Fruit fly (Drosophila melanogaster) whole organism, embryonic: Measurements from ENCODE around the gene Vps13D.

ENCODE experiments used
- Atf-2 ChIP-seq: fragments of 200-800 bp; sonication (Bioruptor generic); optimal IDR thresholded peaks from 2 replicates; lab custom pipeline; 2016; ENCODE audit warnings: missing biosample characterization, missing genetic modification characterization
- BEAF-32 ChIP-seq: fragments of 200-800 bp; sonication (Bioruptor generic); optimal IDR thresholded peaks from 3 replicates; lab custom pipeline; 2017; ENCODE audit warnings: missing biosample characterization, missing genetic modification characterization, mild to moderate bottlenecking, moderate library complexity, missing genetic modification reagents
- CG10321 ChIP-seq: fragments of 200-800 bp; sonication (Bioruptor generic); IDR thresholded peaks from 2 replicates; pipeline ENCODE4 v1.3.6; 2022; ENCODE audit warnings: missing biosample characterization, missing genetic modification characterization
- CG11560 ChIP-seq: fragments of 200-800 bp; sonication (Bioruptor generic); IDR thresholded peaks from 3 replicates; pipeline ENCODE4 v1.3.6; 2022; ENCODE audit warnings: missing biosample characterization, missing genetic modification characterization
- CG12391 ChIP-seq: fragments of 200-800 bp; sonication (Bioruptor generic); optimal IDR thresholded peaks from 3 replicates; lab custom pipeline; 2018; ENCODE audit warnings: missing biosample characterization, mild to moderate bottlenecking, missing genetic modification characterization, moderate library complexity
- CG13296 ChIP-seq: fragments of 200-800 bp; sonication (Bioruptor generic); optimal IDR thresholded peaks from 3 replicates; lab custom pipeline; 2018; ENCODE audit warnings: missing biosample characterization, mild to moderate bottlenecking, missing genetic modification characterization
- CG13424 ChIP-seq: fragments of 200-800 bp; sonication (Bioruptor generic); optimal IDR thresholded peaks from 2 replicates; lab custom pipeline; 2019; ENCODE audit warnings: missing biosample characterization, mild to moderate bottlenecking, missing genetic modification characterization, moderate library complexity
- CG14965 ChIP-seq: fragments of 200-800 bp; sonication (Bioruptor generic); optimal IDR thresholded peaks from 2 replicates; lab custom pipeline; 2016; ENCODE audit warnings: missing biosample characterization, missing genetic modification characterization, borderline replicate concordance
- CG16863 ChIP-seq: fragments of 200-800 bp; sonication (Bioruptor generic); optimal IDR thresholded peaks from 3 replicates; lab custom pipeline; 2016; ENCODE audit warnings: missing biosample characterization, missing genetic modification characterization
- CG17612 ChIP-seq: fragments of 200-800 bp; sonication (Bioruptor generic); IDR thresholded peaks from 2 replicates; pipeline ENCODE4 v1.3.6; 2022; ENCODE audit warnings: missing biosample characterization, missing genetic modification characterization
- CG17802 ChIP-seq: fragments of 200-800 bp; sonication (Bioruptor generic); optimal IDR thresholded peaks from 2 replicates; lab custom pipeline; 2018; ENCODE audit warnings: missing biosample characterization, mild to moderate bottlenecking, missing genetic modification characterization, moderate library complexity
- CG30020 ChIP-seq: fragments of 200-800 bp; optimal IDR thresholded peaks from 2 replicates; lab custom pipeline; 2019; ENCODE audit warnings: missing biosample characterization, mild to moderate bottlenecking, missing genetic modification characterization, moderate library complexity
- CG3847 ChIP-seq: fragments of 200-800 bp; sonication (Bioruptor generic); IDR thresholded peaks from 2 replicates; pipeline ENCODE4 v1.3.6; 2022; ENCODE audit warnings: missing biosample characterization, missing genetic modification characterization
- CG3995 ChIP-seq: fragments of 200-800 bp; sonication (Bioruptor generic); optimal IDR thresholded peaks from 3 replicates; lab custom pipeline; 2016; ENCODE audit warnings: missing biosample characterization, missing genetic modification characterization
- CG4707 ChIP-seq: fragments of 200-800 bp; sonication (Bioruptor generic); optimal IDR thresholded peaks from 2 replicates; lab custom pipeline; 2018; ENCODE audit warnings: missing biosample characterization, mild to moderate bottlenecking, missing genetic modification characterization, moderate library complexity
- CG6654 ChIP-seq: fragments of 200-800 bp; sonication (Bioruptor generic); optimal IDR thresholded peaks from 2 replicates; lab custom pipeline; 2017; ENCODE audit warnings: missing biosample characterization, mild to moderate bottlenecking, missing genetic modification characterization
- Dad ChIP-seq: fragments of 200-800 bp; sonication (Bioruptor generic); optimal IDR thresholded peaks from 3 replicates; lab custom pipeline; 2016; ENCODE audit warnings: missing biosample characterization, missing genetic modification characterization
- Dbx ChIP-seq: fragments of 200-800 bp; sonication (Bioruptor generic); IDR thresholded peaks from 3 replicates; pipeline ENCODE4 v1.3.6; 2022; ENCODE audit warnings: missing biosample characterization, missing genetic modification characterization
- Dll ChIP-seq: fragments of 200-800 bp; sonication (Bioruptor generic); IDR thresholded peaks from 4 replicates; pipeline ENCODE4 v1.3.6; 2022; ENCODE audit warnings: missing biosample characterization, missing genetic modification characterization; ENCODE audit not compliant: partially characterized antibody
- Doc2 ChIP-seq: fragments of 200-800 bp; sonication (Bioruptor generic); IDR thresholded peaks from 2 replicates; pipeline ENCODE4 v1.3.6; 2022; ENCODE audit warnings: missing biosample characterization, missing genetic modification characterization
- E2f1 ChIP-seq: fragments of 200-800 bp; sonication (Bioruptor generic); IDR thresholded peaks from 2 replicates; pipeline ENCODE4 v1.3.6; 2022; ENCODE audit warnings: missing biosample characterization, missing genetic modification characterization
- Eip74EF ChIP-seq, 2 experiments: fragments of 200-800 bp in 1 of 2; fragments of >200 bp in 1 of 2; sonication (Bioruptor generic) in 1 of 2; optimal IDR thresholded peaks; 2 replicates each; lab custom pipeline; 2017 to 2019; ENCODE audit warnings: missing biosample characterization in 2 of 2, missing genetic modification characterization in 2 of 2, mild to moderate bottlenecking in 1 of 2, moderate library complexity in 1 of 2
- HLH4C ChIP-seq: fragments of 200-800 bp; sonication (Bioruptor generic); IDR thresholded peaks from 3 replicates; pipeline ENCODE4 v1.3.6; 2022; ENCODE audit warnings: missing biosample characterization, missing genetic modification characterization; ENCODE audit not compliant: partially characterized antibody
- Kr ChIP-seq: fragments of 200-800 bp; sonication (Bioruptor generic); optimal IDR thresholded peaks from 2 replicates; lab custom pipeline; 2017; ENCODE audit warnings: missing biosample characterization, mild to moderate bottlenecking, missing genetic modification characterization
- Lpt ChIP-seq: fragments of >200 bp; optimal IDR thresholded peaks from 2 replicates; lab custom pipeline; 2018; ENCODE audit warnings: missing biosample characterization, missing genetic modification characterization
- NK7.1 ChIP-seq: fragments of 200-800 bp; sonication (Bioruptor generic); optimal IDR thresholded peaks from 3 replicates; lab custom pipeline; 2016; ENCODE audit warnings: missing biosample characterization, missing genetic modification characterization
- Neu2 ChIP-seq: fragments of 200-800 bp; sonication (Bioruptor generic); optimal IDR thresholded peaks from 3 replicates; lab custom pipeline; 2016; ENCODE audit warnings: missing biosample characterization, missing genetic modification characterization, borderline replicate concordance
- Opbp ChIP-seq: fragments of 200-800 bp; sonication (Bioruptor generic); IDR thresholded peaks from 3 replicates; pipeline ENCODE4 v1.3.6; 2022; ENCODE audit warnings: missing biosample characterization, missing genetic modification characterization; ENCODE audit not compliant: partially characterized antibody
- Sry-δ ChIP-seq: fragments of 200-800 bp; sonication (Bioruptor generic); optimal IDR thresholded peaks from 2 replicates; lab custom pipeline; 2016; ENCODE audit warnings: missing biosample characterization, missing genetic modification characterization
- Xbp1 ChIP-seq: fragments of 200-800 bp; sonication (Bioruptor generic); optimal IDR thresholded peaks from 3 replicates; lab custom pipeline; 2016; ENCODE audit warnings: missing biosample characterization, mild to moderate bottlenecking, missing genetic modification characterization
- ase ChIP-seq: fragments of 200-800 bp; sonication (Bioruptor generic); IDR thresholded peaks from 3 replicates; pipeline ENCODE4 v1.3.6; 2022; ENCODE audit warnings: missing biosample characterization, missing genetic modification characterization
- caup ChIP-seq: fragments of 200-800 bp; sonication (Bioruptor generic); optimal IDR thresholded peaks from 3 replicates; lab custom pipeline; 2017; ENCODE audit warnings: missing biosample characterization, mild to moderate bottlenecking, missing genetic modification characterization, moderate library complexity; ENCODE audit not compliant: severe bottlenecking
- dan ChIP-seq: fragments of 200-800 bp; sonication (Bioruptor generic); IDR thresholded peaks from 2 replicates; pipeline ENCODE4 v1.3.6; 2022; ENCODE audit warnings: missing biosample characterization, missing genetic modification characterization
- dmrt11E ChIP-seq: fragments of 200-800 bp; sonication (Bioruptor generic); optimal IDR thresholded peaks from 3 replicates; lab custom pipeline; 2018; ENCODE audit warnings: missing biosample characterization, mild to moderate bottlenecking, missing genetic modification characterization, moderate library complexity
- fd64A ChIP-seq: fragments of 200-800 bp; sonication (Bioruptor generic); optimal IDR thresholded peaks from 3 replicates; lab custom pipeline; 2018; ENCODE audit warnings: missing biosample characterization, mild to moderate bottlenecking, missing genetic modification characterization
- grau ChIP-seq: fragments of 200-800 bp; optimal IDR thresholded peaks from 3 replicates; lab custom pipeline; 2019; ENCODE audit warnings: missing biosample characterization, mild to moderate bottlenecking, missing genetic modification characterization, moderate library complexity
- ham ChIP-seq: fragments of 200-800 bp; sonication (Bioruptor generic); IDR thresholded peaks from 2 replicates; pipeline ENCODE4 v1.3.6; 2022; ENCODE audit warnings: missing biosample characterization, missing genetic modification characterization
- her ChIP-seq: fragments of 200-800 bp; sonication (Bioruptor generic); optimal IDR thresholded peaks from 2 replicates; lab custom pipeline; 2016; ENCODE audit warnings: missing biosample characterization, missing genetic modification characterization
- hth ChIP-seq: fragments of >200 bp; optimal IDR thresholded peaks from 2 replicates; lab custom pipeline; 2017; ENCODE audit warnings: inconsistent platforms
- insv ChIP-seq, 2 experiments: fragments of 200-800 bp; sonication (Bioruptor generic); optimal IDR thresholded peaks; 3 replicates each; lab custom pipeline; 2016 to 2018; ENCODE audit warnings: missing biosample characterization in 2 of 2, missing genetic modification characterization in 2 of 2
- kni ChIP-seq: fragments of 200-800 bp; sonication (Bioruptor generic); optimal IDR thresholded peaks from 3 replicates; lab custom pipeline; 2017; ENCODE audit warnings: mild to moderate bottlenecking, missing biosample characterization, missing genetic modification reagents, missing genetic modification characterization
- peb ChIP-seq: fragments of 200-800 bp; sonication (Bioruptor generic); IDR thresholded peaks from 2 replicates; pipeline ENCODE4 v1.3.6; 2022; ENCODE audit warnings: missing biosample characterization, missing genetic modification characterization
- phol ChIP-seq: fragments of 200-800 bp; sonication (Bioruptor generic); optimal IDR thresholded peaks from 3 replicates; lab custom pipeline; 2018; ENCODE audit warnings: missing biosample characterization, mild to moderate bottlenecking, missing genetic modification characterization, moderate library complexity
- pzg ChIP-seq: fragments of 200-800 bp; sonication (Bioruptor generic); optimal IDR thresholded peaks from 3 replicates; lab custom pipeline; 2018; ENCODE audit warnings: missing biosample characterization, mild to moderate bottlenecking, missing genetic modification characterization, moderate library complexity
- sd ChIP-seq: fragments of 200-800 bp; sonication (Bioruptor generic); optimal IDR thresholded peaks from 3 replicates; lab custom pipeline; 2018; ENCODE audit warnings: missing biosample characterization, mild to moderate bottlenecking, missing genetic modification characterization, moderate library complexity
- stwl ChIP-seq: fragments of 200-800 bp; sonication (Bioruptor generic); optimal IDR thresholded peaks from 3 replicates; lab custom pipeline; 2018; ENCODE audit warnings: missing biosample characterization, mild to moderate bottlenecking, missing genetic modification characterization, moderate library complexity
- z ChIP-seq: fragments of 200-800 bp; sonication (Bioruptor generic); IDR thresholded peaks from 3 replicates; pipeline ENCODE4 v1.3.6; 2022; ENCODE audit warnings: missing biosample characterization, missing genetic modification characterization

Gene Vps13D

dm6 chr3L:12734550-12735012, 20.3 kb upstream of the Vps13D start, which contains the start of the genes SmD1 and Ptp69D (continued):
- TF ChIP-seq CG13424 (tag; lab: Kevin White, UChicago) (peak; percentile 23), pzg (peak; percentile 55), Lpt (GFP tag; lab: Kevin White, UChicago) (no peak), sd (tag; lab: Kevin White, UChicago) (peak; percentile 91), Sry-δ (GFP tag; lab: Kevin White, UChicago) (peak; percentile 45), Xbp1 (GFP tag; lab: Kevin White, UChicago) (peak; percentile 6)

dm6 chr3L:12735707-12736106, 19.1 kb upstream of the Vps13D start:
- TF ChIP-seq Eip74EF (GFP tag; optimal IDR thresholded peaks at IDR 0.05; lab: Kevin White, UChicago): peak in 1 of 2 experiments; percentile 92
- no peak for TF ChIP-seq CG6654 (GFP tag; lab: Kevin White, UChicago)
- no peak for TF ChIP-seq caup
- TF ChIP-seq CG4707: no peak
- TF ChIP-seq insv (GFP tag; optimal IDR thresholded peaks at IDR 0.05; lab: Kevin White, UChicago): no peak

dm6 chr3L:12741608-12742007, 13.2 kb upstream of the Vps13D start, which contains the start of gene CG32112:
Gene CG32112, plus strand, starts transcription at chr3L:12741718.
- TF ChIP-seq CG16863 (GFP tag; lab: Kevin White, UChicago) (no peak), Dad (GFP tag; lab: Kevin White, UChicago) (no peak), hth (lab: Kevin White, UChicago) (no peak), Neu2 (GFP tag; lab: Kevin White, UChicago) (no peak), HLH4C (peak; percentile 74), Opbp (peak; percentile 58; the same call in 1 of the 3 replicates), Dbx (GFP tag; lab: Robert Waterston, UW) (0 out of 3 replicates have a peak, but pooled peaks have one; percentile 7), CG12391 (tag; lab: Kevin White, UChicago) (no peak), dan (GFP tag; lab: Robert Waterston, UW) (no peak), fd64A (no peak), kni (GFP tag; lab: Kevin White, UChicago) (no peak), ham (GFP tag; lab: Robert Waterston, UW) (no peak), dmrt11E (no peak), CG17612 (GFP tag; lab: Robert Waterston, UW) (no peak), ase (GFP tag; lab: Robert Waterston, UW) (no peak), stwl (tag; lab: Kevin White, UChicago) (peak; percentile 69), CG3847 (no peak), phol (tag; lab: Kevin White, UChicago) (peak; percentile 11), z (GFP tag; lab: Robert Waterston, UW) (no peak), CG11560 (no peak), CG13296 (GFP tag; lab: Kevin White, UChicago) (no peak), Atf-2 (no peak), NK7.1 (no peak), CG14965 (GFP tag; lab: Kevin White, UChicago) (no peak), CG3995 (GFP tag; lab: Kevin White, UChicago) (no peak), Dll (peak; percentile 87), grau (tag; lab: Kevin White, UChicago) (no peak), caup (no peak), E2f1 (GFP tag; lab: Robert Waterston, UW) (no peak), CG30020 (tag; lab: Kevin White, UChicago) (peak; percentile 93), her (GFP tag; lab: Kevin White, UChicago) (no peak), BEAF-32 (GFP tag; lab: Kevin White, UChicago) (peak; percentile 74), peb (GFP tag; lab: Robert Waterston, UW) (no peak), Kr (GFP tag; lab: Kevin White, UChicago) (no peak), CG10321 (GFP tag; lab: Robert Waterston, UW) (no peak), Doc2 (GFP tag; lab: Robert Waterston, UW) (no peak), CG17802 (tag; lab: Kevin White, UChicago) (no peak)
